Worm (Caenorhabditis elegans): ENCODE results near the gene R10F2.5.

- TF ChIP-seq ces-1 (GFP tag; optimal IDR thresholded peaks at IDR 0.05) (no peak), unc-62 (GFP tag; optimal IDR thresholded peaks at IDR 0.05) (no peak), snpc-4 (tag; optimal IDR thresholded peaks at IDR 0.05) (no peak), lin-13 (tag; optimal IDR thresholded peaks at IDR 0.05) (no peak), nhr-28 (tag; optimal IDR thresholded peaks at IDR 0.05) (no peak), elt-3 (tag; optimal IDR thresholded peaks at IDR 0.05) (no peak), unc-39 (tag; optimal IDR thresholded peaks at IDR 0.05) (no peak)
Measured at ce11 chrIII:2874144-2874868, 50.3 kb downstream of the R10F2.5 start, which contains the start of gene klf-1.

Data from whole organism, mixed stage, embryonic.